Worm (Caenorhabditis elegans): ENCODE data around the gene glo-3.

- TF ChIP-seq lag-1 (GFP tag; IDR thresholded peaks at IDR 0.05) (no peak), ama-1 (optimal IDR thresholded peaks at IDR 0.05) (no peak), ama-1 (GFP tag; optimal IDR thresholded peaks at IDR 0.05) (no peak), snpc-1.1 (tag; optimal IDR thresholded peaks at IDR 0.05; ENCODE audit: insufficient read depth) (no peak), T26A5.8 (tag; optimal IDR thresholded peaks at IDR 0.05) (no peak), sea-2 (GFP tag; IDR thresholded peaks at IDR 0.05) (no peak), cebp-1 (GFP tag; IDR thresholded peaks at IDR 0.05) (no peak), cebp-1 (tag; optimal IDR thresholded peaks at IDR 0.05) (no peak), ztf-26 (tag; optimal IDR thresholded peaks at IDR 0.05) (no peak), attf-6 (GFP tag; IDR thresholded peaks at IDR 0.05) (no peak), unc-62 (GFP tag; optimal IDR thresholded peaks at IDR 0.05) (no peak)
These were observed 25.5 kb upstream of the glo-3 start for ce11 chrX:10507971-10508370.
